Fruit fly (Drosophila melanogaster): ENCODE data around the gene CG3106.

The CG3106 gene

dm6 chrX:9638927-9639420 lies 23.7 kb downstream of the CG3106 start:
- TF ChIP-seq noc (tag; optimal IDR thresholded peaks at IDR 0.05) = no peak

DNA sequence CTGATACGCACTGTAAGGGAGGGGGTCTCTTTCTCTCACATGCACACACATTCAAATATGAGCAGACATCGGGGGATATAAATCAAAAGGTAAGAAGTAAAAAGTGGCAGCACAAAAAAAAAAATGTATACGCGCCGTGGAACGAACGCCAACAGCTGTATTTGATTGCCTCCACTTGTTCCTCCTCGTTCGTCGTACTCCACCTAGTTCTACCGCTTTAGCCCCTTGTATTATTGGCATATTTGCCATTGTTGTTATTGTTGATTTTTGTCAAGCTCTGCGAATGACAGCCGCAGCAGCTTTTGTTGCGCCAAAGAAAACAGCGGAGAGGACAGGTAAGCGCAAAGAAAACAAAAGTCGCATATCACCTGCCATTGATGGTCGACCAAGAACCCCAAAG lies 25.9 kb downstream of the CG3106 start:
- TF ChIP-seq noc (tag; optimal IDR thresholded peaks at IDR 0.05) = peak; percentile 23

DNA sequence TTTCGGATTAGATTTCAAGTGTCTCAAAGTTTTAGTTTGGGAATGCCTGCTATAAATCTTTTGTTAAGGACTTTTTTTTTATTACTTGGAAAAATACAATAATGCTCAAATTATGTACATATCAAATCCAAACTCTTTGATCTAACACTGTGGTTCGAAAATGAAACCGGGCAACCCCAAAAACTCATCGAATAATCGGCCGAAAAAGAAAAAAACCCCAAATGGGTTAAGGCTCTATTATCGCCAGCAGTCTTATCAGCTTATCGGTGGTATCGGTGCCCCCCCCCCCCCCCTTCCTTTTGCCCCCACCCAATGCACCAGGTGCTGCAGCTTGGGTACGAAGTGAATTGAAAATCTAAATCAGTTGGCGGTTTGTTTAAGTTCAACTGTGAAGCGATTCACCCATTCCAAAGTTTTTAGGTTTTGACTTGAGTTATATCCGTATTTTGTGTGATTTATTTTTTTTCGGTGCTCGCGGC lies 45.1 kb downstream of the CG3106 start:
- no peak for TF ChIP-seq noc (tag; optimal IDR thresholded peaks at IDR 0.05)

dm6 chrX:9615471-9615870 lies 47.2 kb downstream of the CG3106 start:
- TF ChIP-seq noc (tag; optimal IDR thresholded peaks at IDR 0.05) = no peak
